In genomic region chrX:12749891-12750581, dm6 we compare ENCODE assay signal across 1 fruit fly cellular context.
A peak's percentile ranks its signal among the peaks of the same experiment; 100 is the strongest.
TF ChIP-seq lines count a peak whose summit lies in the region.

No protein-coding gene starts in this region.

TF ChIP-seq in whole organism, embryonic, 481 proteins besides CTCF, POLR2A, EP300 and RAD21 (continued from another document):
- TF ChIP-seq CG12391 (tag; optimal IDR thresholded peaks at IDR 0.05; lab: Kevin White, UChicago) (no peak), peb (GFP tag; IDR thresholded peaks at IDR 0.05; lab: Robert Waterston, UW) (no peak), kah (GFP tag; optimal IDR thresholded peaks at IDR 0.05; lab: Kevin White, UChicago) (peak; percentile 38), Nf-YC (tag; optimal IDR thresholded peaks at IDR 0.05; lab: Kevin White, UChicago) (no peak), BEAF-32 (GFP tag; optimal IDR thresholded peaks at IDR 0.05; lab: Kevin White, UChicago) (no peak), CG9932 (GFP tag; IDR thresholded peaks at IDR 0.05; lab: Robert Waterston, UW) (no peak), CG12236 (GFP tag; optimal IDR thresholded peaks at IDR 0.05; lab: Kevin White, UChicago) (no peak), CG9876 (GFP tag; optimal IDR thresholded peaks at IDR 0.05; lab: Kevin White, UChicago) (no peak), sd (tag; optimal IDR thresholded peaks at IDR 0.05; lab: Kevin White, UChicago) (no peak), CG15011 (GFP tag; optimal IDR thresholded peaks at IDR 0.05; lab: Kevin White, UChicago) (no peak), ranshi (GFP tag; IDR thresholded peaks at IDR 0.05; lab: Robert Waterston, UW) (no peak), CG11093 (GFP tag; IDR thresholded peaks at IDR 0.05; lab: Robert Waterston, UW) (no peak), br (optimal IDR thresholded peaks at IDR 0.05; lab: Kevin White, UChicago) (no peak), nom (GFP tag; optimal IDR thresholded peaks at IDR 0.05; lab: Kevin White, UChicago) (peak; percentile 51), Spps (tag; optimal IDR thresholded peaks at IDR 0.05; lab: Kevin White, UChicago) (no peak), pfk (GFP tag; optimal IDR thresholded peaks at IDR 0.05; lab: Kevin White, UChicago) (no peak), rib (GFP tag; IDR thresholded peaks at IDR 0.05; lab: Robert Waterston, UW) (0 out of 2 replicates have a peak, but pooled peaks have one; percentile 16), crp (GFP tag; optimal IDR thresholded peaks at IDR 0.05; lab: Kevin White, UChicago) (no peak), Ptx1 (GFP tag; IDR thresholded peaks at IDR 0.05; lab: Robert Waterston, UW) (no peak), kay (GFP tag; optimal IDR thresholded peaks at IDR 0.05; lab: Kevin White, UChicago) (peak; percentile 0), CG3065 (GFP tag; optimal IDR thresholded peaks at IDR 0.05; lab: Kevin White, UChicago) (no peak), pita (GFP tag; optimal IDR thresholded peaks at IDR 0.05; lab: Kevin White, UChicago) (no peak), bsh (GFP tag; optimal IDR thresholded peaks at IDR 0.05; lab: Kevin White, UChicago) (no peak), NC2α (GFP tag; optimal IDR thresholded peaks at IDR 0.05; lab: Kevin White, UChicago) (no peak), Sox100B (GFP tag; optimal IDR thresholded peaks at IDR 0.05; lab: Kevin White, UChicago) (peak; percentile 33), CG10321 (GFP tag; IDR thresholded peaks at IDR 0.05; lab: Robert Waterston, UW) (no peak), nmo (GFP tag; optimal IDR thresholded peaks at IDR 0.05; lab: Kevin White, UChicago) (no peak), Dll (GFP tag; IDR thresholded peaks at IDR 0.05; lab: Robert Waterston, UW; ENCODE audit: partially characterized antibody) (no peak), dm (GFP tag; optimal IDR thresholded peaks at IDR 0.05; lab: Kevin White, UChicago) (no peak), Atf6 (GFP tag; IDR thresholded peaks at IDR 0.05; lab: Robert Waterston, UW) (0 out of 2 replicates have a peak, but pooled peaks have one; percentile 10), CG4282 (GFP tag; optimal IDR thresholded peaks at IDR 0.05; lab: Kevin White, UChicago) (no peak), Asciz (GFP tag; optimal IDR thresholded peaks at IDR 0.05; lab: Kevin White, UChicago) (peak; percentile 41), CG17912 (GFP tag; optimal IDR thresholded peaks at IDR 0.05; lab: Kevin White, UChicago) (peak; percentile 0), CG4404 (GFP tag; IDR thresholded peaks at IDR 0.05; lab: Robert Waterston, UW) (no peak), lov (optimal IDR thresholded peaks at IDR 0.05; lab: Kevin White, UChicago) (no peak), lov (GFP tag; IDR thresholded peaks at IDR 0.05; lab: Robert Waterston, UW) (no peak), ara (GFP tag; IDR thresholded peaks at IDR 0.05; lab: Robert Waterston, UW) (no peak), ems (GFP tag; optimal IDR thresholded peaks at IDR 0.05; lab: Kevin White, UChicago) (no peak), Opbp (GFP tag; IDR thresholded peaks at IDR 0.05; lab: Robert Waterston, UW; ENCODE audit: partially characterized antibody) (no peak), exex (tag; optimal IDR thresholded peaks at IDR 0.05; lab: Kevin White, UChicago) (no peak), corto (GFP tag; optimal IDR thresholded peaks at IDR 0.05; lab: Kevin White, UChicago) (peak; percentile 38), tin (GFP tag; optimal IDR thresholded peaks at IDR 0.05; lab: Kevin White, UChicago) (no peak), zfh2 (GFP tag; optimal IDR thresholded peaks at IDR 0.05; lab: Kevin White, UChicago) (no peak), Gsc (GFP tag; IDR thresholded peaks at IDR 0.05; lab: Robert Waterston, UW) (no peak), MTF-1 (GFP tag; optimal IDR thresholded peaks at IDR 0.05; lab: Kevin White, UChicago; ENCODE audit: borderline replicate concordance) (peak; percentile 4), CG11247 (GFP tag; IDR thresholded peaks at IDR 0.05; lab: Robert Waterston, UW) (0 out of 2 replicates have a peak, but pooled peaks have one; percentile 12), tll (GFP tag; optimal IDR thresholded peaks at IDR 0.05; lab: Kevin White, UChicago) (peak in 1 of 2 experiments; percentile 29), CG12769 (tag; optimal IDR thresholded peaks at IDR 0.05; lab: Kevin White, UChicago) (no peak), CG3995 (GFP tag; optimal IDR thresholded peaks at IDR 0.05; lab: Kevin White, UChicago) (no peak), ewg (GFP tag; optimal IDR thresholded peaks at IDR 0.05; lab: Kevin White, UChicago) (no peak), CG8281 (tag; optimal IDR thresholded peaks at IDR 0.05; lab: Kevin White, UChicago) (no peak), CG13624 (GFP tag; optimal IDR thresholded peaks at IDR 0.05; lab: Kevin White, UChicago) (no peak), az2 (GFP tag; optimal IDR thresholded peaks at IDR 0.05; lab: Kevin White, UChicago) (no peak), zfh1 (GFP tag; IDR thresholded peaks at IDR 0.05; lab: Robert Waterston, UW) (no peak), nau (GFP tag; optimal IDR thresholded peaks at IDR 0.05; lab: Kevin White, UChicago) (no peak)
